Worm (Caenorhabditis elegans) whole organism, midembryonic: ENCODE data around the gene F53F4.2.

Experiments used
- T22C8.4 ChIP-seq: fragments of 200-800 bp; sonication (Bioruptor generic); IDR thresholded peaks from 2 replicates; pipeline ENCODE4 v1.3.6; 2022; ENCODE audit warnings: missing genetic modification characterization, missing compliant biosample characterization
- cog-1 ChIP-seq: sonication (generic microtip); optimal IDR thresholded peaks from 2 replicates; lab custom pipeline; 2016; ENCODE audit warnings: missing genetic modification characterization, missing compliant biosample characterization
- flt-1 ChIP-seq: fragments of 200-800 bp; sonication (Bioruptor generic); IDR thresholded peaks from 2 replicates; pipeline ENCODE4 v1.3.6; 2022; ENCODE audit warnings: missing genetic modification characterization, missing compliant biosample characterization
- ztf-23 ChIP-seq: fragments of 200-800 bp; sonication (Bioruptor generic); IDR thresholded peaks from 2 replicates; pipeline ENCODE4 v1.3.6; 2022; ENCODE audit warnings: missing genetic modification reagents, missing genetic modification characterization, missing compliant biosample characterization
- ztf-29 ChIP-seq: fragments of 200-800 bp; sonication (Bioruptor generic); IDR thresholded peaks from 2 replicates; pipeline ENCODE4 v1.3.6; 2022; ENCODE audit warnings: missing genetic modification reagents, missing genetic modification characterization, missing compliant biosample characterization

DNA sequence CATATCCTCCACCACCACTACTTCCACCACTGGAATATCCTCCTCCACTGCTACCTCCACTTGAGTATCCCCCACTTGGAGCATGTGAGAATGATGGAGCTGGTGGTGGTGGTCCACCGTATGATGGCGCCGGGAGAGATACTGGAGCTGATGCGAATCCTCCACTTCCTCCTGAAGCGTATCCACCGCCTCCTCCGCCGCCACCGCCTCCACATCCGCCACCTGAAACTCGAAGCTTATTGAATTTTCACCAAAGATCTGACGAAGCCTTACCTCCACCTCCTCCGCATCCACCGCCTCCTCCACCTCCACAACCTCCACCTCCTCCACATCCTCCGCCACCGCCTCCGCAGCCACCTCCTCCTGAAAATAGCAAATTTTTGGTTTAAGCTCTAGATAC, 26.6 kb downstream of the F53F4.2 start:
- TF ChIP-seq flt-1 (GFP tag; lab: Robert Waterston, UW) (no peak), ztf-29 (GFP tag; lab: Robert Waterston, UW) (no peak), cog-1 (tag; lab: Kevin White, UChicago) (no peak), T22C8.4 (GFP tag; lab: Robert Waterston, UW) (no peak), ztf-23 (GFP tag; lab: Robert Waterston, UW) (no peak)
